Fruit fly (Drosophila melanogaster) whole organism, adult: ENCODE data around the gene endos.

ENCODE experiments used
- CG11617 ChIP-seq: fragments of 200-800 bp; sonication (Bioruptor generic); optimal IDR thresholded peaks from 2 replicates; lab custom pipeline; 2017; ENCODE audit warnings: mild to moderate bottlenecking, missing biosample characterization, missing genetic modification reagents, missing genetic modification characterization
- CG12768 ChIP-seq: fragments of 200-800 bp; sonication (Bioruptor generic); optimal IDR thresholded peaks from 2 replicates; lab custom pipeline; 2017; ENCODE audit warnings: missing biosample characterization, missing genetic modification characterization, mild to moderate bottlenecking, moderate library complexity, missing genetic modification reagents
- CG14711 ChIP-seq: fragments of 200-800 bp; sonication (Bioruptor generic); optimal IDR thresholded peaks from 2 replicates; lab custom pipeline; 2018; ENCODE audit warnings: missing biosample characterization, mild to moderate bottlenecking, missing genetic modification characterization, moderate library complexity
- CG1620 ChIP-seq: fragments of 200-800 bp; sonication (Bioruptor generic); optimal IDR thresholded peaks from 2 replicates; lab custom pipeline; 2016; ENCODE audit warnings: missing biosample characterization, missing genetic modification characterization
- CG33017 ChIP-seq: fragments of 200-800 bp; sonication (Bioruptor generic); optimal IDR thresholded peaks from 2 replicates; lab custom pipeline; 2018; ENCODE audit warnings: missing biosample characterization, mild to moderate bottlenecking, missing genetic modification characterization, moderate library complexity
- CG5204 ChIP-seq: fragments of 200-800 bp; sonication (Bioruptor generic); optimal IDR thresholded peaks from 2 replicates; lab custom pipeline; 2016; ENCODE audit warnings: missing biosample characterization, missing genetic modification characterization
- CG7045 ChIP-seq: fragments of 200-800 bp; sonication (Bioruptor generic); optimal IDR thresholded peaks from 2 replicates; lab custom pipeline; 2017; ENCODE audit warnings: missing biosample characterization, mild to moderate bottlenecking, missing genetic modification characterization
- CG7101 ChIP-seq: fragments of 200-800 bp; sonication (Bioruptor generic); optimal IDR thresholded peaks from 2 replicates; lab custom pipeline; 2018; ENCODE audit warnings: missing biosample characterization, mild to moderate bottlenecking, missing genetic modification characterization, moderate library complexity
- Clk ChIP-seq: fragments of 200-800 bp; sonication (Bioruptor generic); optimal IDR thresholded peaks from 2 replicates; lab custom pipeline; 2017; ENCODE audit warnings: missing biosample characterization, missing genetic modification characterization
- Crg-1 ChIP-seq: fragments of 200-800 bp; sonication (Bioruptor generic); optimal IDR thresholded peaks from 2 replicates; lab custom pipeline; 2016; ENCODE audit warnings: missing biosample characterization, missing genetic modification characterization
- Hr96 ChIP-seq: fragments of 200-800 bp; sonication (Bioruptor generic); optimal IDR thresholded peaks from 2 replicates; lab custom pipeline; 2016; ENCODE audit warnings: missing biosample characterization, missing genetic modification characterization
- Mnt ChIP-seq: fragments of 200-800 bp; sonication (Bioruptor generic); optimal IDR thresholded peaks from 2 replicates; lab custom pipeline; 2016; ENCODE audit warnings: missing biosample characterization, mild to moderate bottlenecking, missing genetic modification characterization
- bab1 ChIP-seq: fragments of 200-800 bp; sonication (Bioruptor generic); optimal IDR thresholded peaks from 3 replicates; lab custom pipeline; 2019; ENCODE audit warnings: missing biosample characterization, mild to moderate bottlenecking, missing genetic modification characterization, moderate library complexity
- cic ChIP-seq: fragments of 200-800 bp; sonication (Bioruptor generic); optimal IDR thresholded peaks from 2 replicates; lab custom pipeline; 2017; ENCODE audit warnings: missing biosample characterization, mild to moderate bottlenecking, missing genetic modification characterization, moderate library complexity
- cnc ChIP-seq, 2 experiments: fragments of >200 bp; optimal IDR thresholded peaks; 2 replicates each; lab custom pipeline; 2017
- kay ChIP-seq: fragments of 200-800 bp; sonication (Bioruptor generic); peaks from one replicate; lab custom pipeline; 2016; ENCODE audit warnings: missing biosample characterization, missing genetic modification characterization, borderline replicate concordance
- ovo ChIP-seq: fragments of 200-800 bp; sonication (Bioruptor generic); optimal IDR thresholded peaks from 2 replicates; lab custom pipeline; 2016; ENCODE audit warnings: missing biosample characterization, missing genetic modification characterization
- pad ChIP-seq: fragments of 200-800 bp; sonication (Bioruptor generic); optimal IDR thresholded peaks from 3 replicates; lab custom pipeline; 2017; ENCODE audit warnings: missing biosample characterization, missing genetic modification characterization, mild to moderate bottlenecking, moderate library complexity, missing genetic modification reagents
- tj ChIP-seq: fragments of 200-800 bp; sonication (Bioruptor generic); optimal IDR thresholded peaks from 3 replicates; lab custom pipeline; 2017; ENCODE audit warnings: missing biosample characterization, mild to moderate bottlenecking, missing genetic modification characterization, moderate library complexity
- toe ChIP-seq: fragments of 200-800 bp; sonication (Bioruptor generic); optimal IDR thresholded peaks from 2 replicates; lab custom pipeline; 2016; ENCODE audit warnings: missing biosample characterization, missing genetic modification characterization

The endos gene

DNA sequence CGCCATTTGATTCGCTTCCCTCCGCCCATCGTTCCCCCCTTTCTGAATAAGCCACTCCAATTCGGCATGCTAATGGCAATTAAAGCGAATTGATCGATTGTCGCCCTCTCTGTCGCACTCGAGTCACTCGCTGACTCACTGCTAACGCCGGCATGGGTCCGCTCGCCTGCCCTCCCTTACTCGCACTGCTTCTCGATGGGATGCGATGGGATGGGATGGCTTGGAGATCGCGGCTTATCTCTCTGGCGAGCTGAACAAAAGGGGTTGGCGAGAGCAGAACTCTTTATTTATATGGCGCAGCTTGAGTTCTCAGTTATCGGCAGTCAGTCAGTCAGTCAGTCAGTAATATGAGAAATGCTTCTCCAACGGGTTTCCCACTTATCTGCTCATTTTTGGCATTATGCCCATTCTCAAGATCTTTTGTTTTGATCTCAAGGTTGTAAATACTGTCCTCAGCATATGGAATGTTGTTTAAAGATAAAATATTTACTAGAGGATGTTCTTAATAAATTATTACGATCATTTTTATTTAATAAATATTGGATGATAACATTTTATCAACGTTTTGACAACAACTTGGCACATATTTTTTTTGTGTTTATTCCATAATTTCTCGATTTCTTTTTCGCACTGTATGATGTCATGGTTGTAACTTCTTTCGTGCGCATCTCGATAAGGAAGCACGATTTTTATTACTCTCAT lies 24.5 kb upstream of the endos start:
- TF ChIP-seq CG7101 (tag; lab: Kevin White, UChicago): no peak
- no peak for TF ChIP-seq kay
- TF ChIP-seq toe (GFP tag; lab: Kevin White, UChicago): peak; percentile 10
- TF ChIP-seq Mnt: no peak
- peak; percentile 16 for TF ChIP-seq tj (GFP tag; lab: Kevin White, UChicago)
- no peak for TF ChIP-seq CG5204 (GFP tag; lab: Kevin White, UChicago)
- no peak for TF ChIP-seq Crg-1 (GFP tag; lab: Kevin White, UChicago)
- no peak for TF ChIP-seq CG12768 (GFP tag; lab: Kevin White, UChicago)
- TF ChIP-seq cnc (optimal IDR thresholded peaks at IDR 0.05; lab: Kevin White, UChicago): no peak
- TF ChIP-seq cic: no peak

DNA sequence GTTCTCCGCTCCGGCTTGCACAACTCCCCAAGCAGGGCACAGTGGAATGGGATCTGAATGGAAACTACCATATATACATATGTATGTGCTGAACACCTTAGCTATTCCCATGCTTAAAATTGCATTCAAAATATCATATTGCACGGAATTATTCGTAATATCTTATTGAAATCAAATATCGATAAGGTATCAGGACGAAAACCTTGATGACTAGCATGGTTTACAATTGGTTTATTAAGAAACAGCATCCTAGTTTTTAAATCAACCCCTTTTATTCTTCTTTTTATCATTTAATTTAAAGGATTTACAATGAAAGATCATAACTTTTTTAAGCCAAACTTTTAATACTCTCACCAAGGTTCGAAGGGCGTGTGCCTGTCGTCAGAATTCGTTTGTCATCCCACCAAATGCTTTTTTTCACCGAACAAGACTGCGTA lies 23.8 kb upstream of the endos start:
- TF ChIP-seq Crg-1 (GFP tag; lab: Kevin White, UChicago) (no peak), toe (GFP tag; lab: Kevin White, UChicago) (no peak), CG33017 (tag; lab: Kevin White, UChicago) (no peak), bab1 (no peak), Mnt (no peak), cnc (optimal IDR thresholded peaks at IDR 0.05; lab: Kevin White, UChicago) (no peak), Hr96 (GFP tag; lab: Kevin White, UChicago) (no peak), CG7101 (tag; lab: Kevin White, UChicago) (no peak), CG7045 (GFP tag; lab: Kevin White, UChicago) (no peak), CG14711 (tag; lab: Kevin White, UChicago) (no peak), kay (no peak), Clk (GFP tag; lab: Kevin White, UChicago) (no peak)

DNA sequence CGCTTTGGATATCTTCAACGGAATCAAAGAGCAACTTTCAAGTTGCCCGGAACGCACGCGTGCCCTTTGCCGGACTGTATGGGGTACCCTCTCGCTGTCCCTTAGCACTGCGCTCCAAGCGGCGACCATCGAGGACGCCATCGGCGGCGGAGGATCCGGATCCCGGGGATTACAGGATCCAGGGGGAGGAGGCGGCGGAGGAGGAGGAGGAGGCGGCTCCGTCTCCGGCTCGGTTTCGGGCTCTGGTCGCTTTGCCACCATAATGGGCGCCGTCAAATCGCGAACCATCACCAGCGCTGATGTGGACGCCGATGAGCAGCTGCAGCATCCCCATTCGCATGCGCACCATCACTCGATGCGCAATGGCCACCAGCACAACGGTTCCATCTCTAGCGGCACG lies 22.3 kb upstream of the endos start:
- TF ChIP-seq Crg-1 (GFP tag; lab: Kevin White, UChicago) (no peak), kay (no peak), CG7101 (tag; lab: Kevin White, UChicago) (no peak), bab1 (no peak), tj (GFP tag; lab: Kevin White, UChicago) (no peak)

DNA sequence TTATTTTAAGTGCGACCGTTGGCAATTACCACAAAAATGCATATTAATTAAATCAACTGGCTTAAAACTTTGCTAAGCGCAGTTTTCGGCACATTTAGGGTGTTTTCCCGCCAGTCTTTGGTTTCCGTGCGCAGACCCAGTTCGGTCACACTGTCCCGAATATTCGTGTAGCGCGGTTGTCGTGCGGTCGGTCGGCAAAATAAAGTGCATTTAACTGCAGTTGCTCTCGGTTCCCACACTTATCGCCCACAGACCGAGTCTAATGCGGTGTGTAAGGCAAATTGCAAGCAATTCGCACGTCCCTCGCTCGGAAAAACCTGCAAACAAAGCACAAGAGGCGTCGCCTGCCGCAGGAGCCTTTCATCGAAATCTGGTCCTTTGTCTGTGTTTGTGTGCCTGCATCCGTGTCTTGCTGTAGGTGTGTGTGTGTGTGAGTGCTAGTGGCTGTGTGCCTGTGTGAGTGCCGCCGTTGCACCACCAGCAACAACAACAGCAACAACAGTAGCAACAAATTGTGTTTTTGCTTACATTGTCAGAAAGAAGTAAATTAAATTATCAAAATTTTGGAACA lies 21.7 kb upstream of the endos start, which contains the start of the genes CG13484 and Frl:
Gene CG13484 (minus strand): TSS at position 7 of the 571 bp plus-strand sequence.
Gene Frl (plus strand): TSS at position 143 of the 571 bp plus-strand sequence.
- TF ChIP-seq cic (peak; percentile 53), CG14711 (tag; lab: Kevin White, UChicago) (peak; percentile 35), Crg-1 (GFP tag; lab: Kevin White, UChicago) (peak; percentile 15), CG33017 (tag; lab: Kevin White, UChicago) (peak; percentile 3), CG11617 (peak; percentile 35), CG12768 (GFP tag; lab: Kevin White, UChicago) (peak; percentile 44), bab1 (peak; percentile 83), CG1620 (GFP tag; lab: Kevin White, UChicago) (peak; percentile 42), toe (GFP tag; lab: Kevin White, UChicago) (no peak), cnc (optimal IDR thresholded peaks at IDR 0.05; lab: Kevin White, UChicago) (no peak), Mnt (peak; percentile 64), CG5204 (GFP tag; lab: Kevin White, UChicago) (no peak), kay (no peak), Hr96 (GFP tag; lab: Kevin White, UChicago) (no peak), tj (GFP tag; lab: Kevin White, UChicago) (peak; percentile 71), CG7045 (GFP tag; lab: Kevin White, UChicago) (no peak), ovo (GFP tag; lab: Kevin White, UChicago) (peak; percentile 27), CG7101 (tag; lab: Kevin White, UChicago) (peak; percentile 43), Clk (GFP tag; lab: Kevin White, UChicago) (no peak), pad (GFP tag; lab: Kevin White, UChicago) (peak; percentile 27)

DNA sequence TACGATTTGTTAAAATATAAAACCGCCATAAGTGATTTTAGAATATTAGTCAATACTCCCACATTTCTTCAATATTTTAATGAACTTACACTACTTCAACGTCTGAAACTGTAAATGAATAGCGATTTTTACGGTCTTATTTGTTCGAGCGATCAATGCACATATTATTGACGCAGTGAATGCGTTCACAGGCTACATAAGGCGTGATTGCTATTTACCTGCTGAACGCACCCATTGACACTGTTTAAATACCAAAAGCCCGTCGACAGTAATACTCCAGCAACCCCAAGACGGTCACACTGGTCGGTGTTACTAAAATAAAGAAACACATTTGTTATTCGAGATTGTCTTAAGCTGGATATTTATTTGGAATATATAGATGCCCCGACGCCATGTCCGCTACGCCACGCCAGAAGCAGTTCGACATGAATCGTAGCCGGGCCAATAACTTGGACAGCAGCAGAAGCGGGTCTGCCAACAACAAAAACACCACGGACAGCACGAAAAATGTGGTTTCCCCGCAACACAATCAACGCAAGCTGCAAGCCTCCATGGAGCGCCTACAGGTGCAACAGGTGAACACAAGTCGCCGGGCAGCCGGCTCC lies 19.5 kb upstream of the endos start, which contains the start of gene CG6833:
Gene CG6833 (plus strand): TSS at position 263 of the 605 bp plus-strand sequence.
- TF ChIP-seq cic (no peak), Clk (GFP tag; lab: Kevin White, UChicago) (peak; percentile 24), Crg-1 (GFP tag; lab: Kevin White, UChicago) (no peak), CG7045 (GFP tag; lab: Kevin White, UChicago) (peak; percentile 30), CG5204 (GFP tag; lab: Kevin White, UChicago) (peak; percentile 55), Mnt (peak; percentile 58), pad (GFP tag; lab: Kevin White, UChicago) (peak; percentile 45), CG11617 (no peak), CG7101 (tag; lab: Kevin White, UChicago) (peak; percentile 41), toe (GFP tag; lab: Kevin White, UChicago) (peak; percentile 68), Hr96 (GFP tag; lab: Kevin White, UChicago) (peak; percentile 57), CG12768 (GFP tag; lab: Kevin White, UChicago) (peak; percentile 30), kay (no peak), tj (GFP tag; lab: Kevin White, UChicago) (no peak), cnc (optimal IDR thresholded peaks at IDR 0.05; lab: Kevin White, UChicago) (no peak), CG1620 (GFP tag; lab: Kevin White, UChicago) (peak; percentile 64), ovo (GFP tag; lab: Kevin White, UChicago) (no peak), CG14711 (tag; lab: Kevin White, UChicago) (peak; percentile 42), bab1 (peak; percentile 76), CG33017 (tag; lab: Kevin White, UChicago) (no peak)
